Worm (Caenorhabditis elegans) whole organism, L1 larva: ENCODE data around the gene sprr-3.

Experiments
- nhr-76 ChIP-seq: sonication (generic microtip); optimal IDR thresholded peaks from 2 replicates; lab custom pipeline; 2017; ENCODE audit warnings: missing biosample characterization, missing genetic modification characterization
- nhr-77 ChIP-seq: fragments of 150-350 bp; optimal IDR thresholded peaks from 2 replicates; lab custom pipeline; 2014; ENCODE audit warnings: missing biosample characterization, missing genetic modification characterization
- unc-62 ChIP-seq: fragments of 150-350 bp; optimal IDR thresholded peaks from 2 replicates; lab custom pipeline; 2014; ENCODE audit warnings: missing biosample characterization, missing genetic modification reagents, missing genetic modification characterization
- unc-86 ChIP-seq: sonication (generic microtip); optimal IDR thresholded peaks from 2 replicates; lab custom pipeline; 2016; ENCODE audit warnings: missing genetic modification characterization, missing compliant biosample characterization

- TF ChIP-seq unc-86 (tag; lab: Kevin White, UChicago) (no peak), nhr-76 (tag; lab: Kevin White, UChicago) (no peak), nhr-77 (no peak), unc-62 (no peak)
Measured at ce11 chrIV:2496084-2496483, 46.0 kb upstream of the sprr-3 start.
